Fruit fly (Drosophila melanogaster) whole organism, wandering third instar larva: Measurements from ENCODE around the gene CG11109.

ENCODE experiments used
- Abd-B ChIP-seq: fragments of >200 bp; optimal IDR thresholded peaks from 2 replicates; lab custom pipeline; 2017; ENCODE audit warnings: missing biosample characterization, missing genetic modification characterization
- CG32264 ChIP-seq: fragments of 200-800 bp; sonication (Bioruptor generic); optimal IDR thresholded peaks from 2 replicates; lab custom pipeline; 2016; ENCODE audit warnings: missing biosample characterization, missing genetic modification characterization
- CG9705 ChIP-seq: fragments of 200-800 bp; sonication (Bioruptor generic); optimal IDR thresholded peaks from 2 replicates; lab custom pipeline; 2018; ENCODE audit warnings: missing biosample characterization, mild to moderate bottlenecking, missing genetic modification characterization
- CrebA ChIP-seq: fragments of 200-800 bp; sonication (Bioruptor generic); optimal IDR thresholded peaks from 2 replicates; lab custom pipeline; 2016; ENCODE audit warnings: missing biosample characterization, mild to moderate bottlenecking, missing genetic modification characterization, borderline replicate concordance
- Dfd ChIP-seq: fragments of >200 bp; optimal IDR thresholded peaks from 2 replicates; lab custom pipeline; 2017; ENCODE audit warnings: missing biosample characterization, missing genetic modification characterization
- Dif ChIP-seq: fragments of 200-275, 200-300 bp; sonication (Bioruptor generic); optimal IDR thresholded peaks from 2 replicates; lab custom pipeline; 2018; ENCODE audit warnings: missing biosample characterization, missing genetic modification characterization; ENCODE audit not compliant: partially characterized antibody
- GATAd ChIP-seq: sonication (Bioruptor generic); optimal IDR thresholded peaks from 2 replicates; lab custom pipeline; 2016; ENCODE audit warnings: missing biosample characterization, missing genetic modification characterization
- HLH106 ChIP-seq: fragments of 200-800 bp; optimal IDR thresholded peaks from 3 replicates; lab custom pipeline; 2019; ENCODE audit warnings: missing biosample characterization, mild to moderate bottlenecking, missing genetic modification characterization, moderate library complexity
- Hnf4 ChIP-seq: fragments of 200-800 bp; sonication (Bioruptor generic); optimal IDR thresholded peaks from 2 replicates; lab custom pipeline; 2016; ENCODE audit warnings: missing biosample characterization, mild to moderate bottlenecking, missing genetic modification characterization
- Hr78 ChIP-seq: fragments of >200 bp; optimal IDR thresholded peaks from 2 replicates; lab custom pipeline; 2017; ENCODE audit warnings: missing biosample characterization, missing genetic modification characterization
- Hr83 ChIP-seq: fragments of 200-300 bp; sonication (Bioruptor generic); optimal IDR thresholded peaks from 2 replicates; lab custom pipeline; 2016; ENCODE audit warnings: missing biosample characterization, mild to moderate bottlenecking, missing genetic modification characterization, moderate library complexity; ENCODE audit not compliant: poor library complexity, severe bottlenecking
- Jra ChIP-seq: sonication (Bioruptor generic); optimal IDR thresholded peaks from 2 replicates; lab custom pipeline; 2016; ENCODE audit warnings: missing biosample characterization, missing genetic modification characterization
- Mio ChIP-seq: sonication (Bioruptor generic); optimal IDR thresholded peaks from 2 replicates; lab custom pipeline; 2016; ENCODE audit warnings: missing biosample characterization, missing genetic modification characterization
- Myc ChIP-seq: fragments of >200 bp; optimal IDR thresholded peaks from 2 replicates; lab custom pipeline; 2017
- N ChIP-seq: fragments of >200 bp; optimal IDR thresholded peaks from 2 replicates; lab custom pipeline; 2018; ENCODE audit warnings: missing biosample characterization, missing external identifiers, missing genetic modification characterization
- OdsH ChIP-seq: fragments of 200-800 bp; sonication (Bioruptor generic); optimal IDR thresholded peaks from 2 replicates; lab custom pipeline; 2016; ENCODE audit warnings: missing biosample characterization, mild to moderate bottlenecking, missing genetic modification characterization
- Rel ChIP-seq, 2 experiments: fragments of 200-800 bp; sonication (Bioruptor generic) in 1 of 2; optimal IDR thresholded peaks; 2 replicates in 1 of 2; 3 replicates in 1 of 2; lab custom pipeline; 2016 to 2019; ENCODE audit warnings: mild to moderate bottlenecking in 2 of 2, missing biosample characterization in 2 of 2, missing genetic modification characterization in 2 of 2, moderate library complexity in 1 of 2
- Sp1 ChIP-seq: fragments of 200-800 bp; sonication (Bioruptor generic); optimal IDR thresholded peaks from 3 replicates; lab custom pipeline; 2019; ENCODE audit warnings: missing biosample characterization, mild to moderate bottlenecking, missing genetic modification characterization, moderate library complexity
- Vsx2 ChIP-seq: fragments of 200-300, 225-300 bp; sonication (Bioruptor generic); optimal IDR thresholded peaks from 2 replicates; lab custom pipeline; 2018; ENCODE audit warnings: missing biosample characterization, missing genetic modification characterization; ENCODE audit not compliant: partially characterized antibody
- br ChIP-seq: fragments of 200-800 bp; sonication (Bioruptor generic); optimal IDR thresholded peaks from 2 replicates; lab custom pipeline; 2016; ENCODE audit warnings: missing biosample characterization, missing genetic modification characterization
- brk ChIP-seq: fragments of 200-800 bp; sonication (Bioruptor generic); optimal IDR thresholded peaks from 2 replicates; lab custom pipeline; 2016; ENCODE audit warnings: missing biosample characterization, mild to moderate bottlenecking, missing genetic modification characterization
- dl ChIP-seq, 2 experiments: fragments of 175-275, 200-275 bp in 1 of 2; fragments of 200-275 bp in 1 of 2; sonication (Bioruptor generic); optimal IDR thresholded peaks; lab custom pipeline; 2018; ENCODE audit warnings: mild to moderate bottlenecking in 2 of 2, missing biosample characterization in 2 of 2, missing genetic modification characterization in 2 of 2, moderate library complexity in 2 of 2; ENCODE audit not compliant: partially characterized antibody in 2 of 2, insufficient read depth in 1 of 2
- dmrt93B ChIP-seq: fragments of 200-800 bp; sonication (Bioruptor generic); optimal IDR thresholded peaks from 2 replicates; lab custom pipeline; 2018; ENCODE audit warnings: missing biosample characterization, mild to moderate bottlenecking, missing genetic modification characterization
- dsf ChIP-seq: sonication (Bioruptor generic); optimal IDR thresholded peaks from 2 replicates; lab custom pipeline; 2016; ENCODE audit warnings: missing biosample characterization, missing genetic modification characterization, borderline replicate concordance
- ey ChIP-seq: fragments of 200-800 bp; sonication (Bioruptor generic); optimal IDR thresholded peaks from 2 replicates; lab custom pipeline; 2016; ENCODE audit warnings: missing biosample characterization, missing genetic modification characterization
- foxo ChIP-seq, 2 experiments: fragments of 200-800 bp; sonication (Bioruptor generic); optimal IDR thresholded peaks; 2 replicates in 1 of 2; 3 replicates in 1 of 2; lab custom pipeline; 2016 to 2017; ENCODE audit warnings: missing biosample characterization in 2 of 2, missing genetic modification characterization in 2 of 2
- fru ChIP-seq: fragments of 200-800 bp; sonication (Bioruptor generic); optimal IDR thresholded peaks from 3 replicates; lab custom pipeline; 2016; ENCODE audit warnings: missing biosample characterization, mild to moderate bottlenecking, missing genetic modification characterization
- h ChIP-seq: fragments of 200-800 bp; sonication (Bioruptor generic); optimal IDR thresholded peaks from 3 replicates; lab custom pipeline; 2016; ENCODE audit warnings: missing biosample characterization, mild to moderate bottlenecking, missing genetic modification characterization
- jim ChIP-seq: fragments of 175-275, 200-325 bp; sonication (Bioruptor generic); optimal IDR thresholded peaks from 2 replicates; lab custom pipeline; 2016; ENCODE audit warnings: missing biosample characterization, mild to moderate bottlenecking, missing genetic modification characterization
- lola ChIP-seq: fragments of >200 bp; optimal IDR thresholded peaks from 2 replicates; lab custom pipeline; 2017; ENCODE audit warnings: missing biosample characterization, missing genetic modification characterization
- pan ChIP-seq: fragments of >200 bp; optimal IDR thresholded peaks from 2 replicates; lab custom pipeline; 2017
- psq ChIP-seq: fragments of 200-800 bp; sonication (Bioruptor generic); optimal IDR thresholded peaks from 3 replicates; lab custom pipeline; 2017; ENCODE audit warnings: missing biosample characterization, mild to moderate bottlenecking, missing genetic modification characterization, moderate library complexity
- rgr ChIP-seq: fragments of 200-800 bp; sonication (Bioruptor generic); optimal IDR thresholded peaks from 3 replicates; lab custom pipeline; 2016; ENCODE audit warnings: missing biosample characterization, mild to moderate bottlenecking, missing genetic modification characterization
- sage ChIP-seq: fragments of 200-800 bp; sonication (Bioruptor generic); optimal IDR thresholded peaks from 2 replicates; lab custom pipeline; 2016; ENCODE audit warnings: missing biosample characterization, mild to moderate bottlenecking, missing genetic modification characterization
- sv ChIP-seq: fragments of 200-800 bp; sonication (Bioruptor generic); optimal IDR thresholded peaks from 3 replicates; lab custom pipeline; 2016; ENCODE audit warnings: missing biosample characterization, missing genetic modification characterization
- tai ChIP-seq: sonication (Bioruptor generic); optimal IDR thresholded peaks from 2 replicates; lab custom pipeline; 2016; ENCODE audit warnings: missing biosample characterization, missing genetic modification characterization
- usp ChIP-seq: fragments of >200 bp; optimal IDR thresholded peaks from 2 replicates; lab custom pipeline; 2017; ENCODE audit warnings: missing biosample characterization, missing genetic modification characterization
- woc ChIP-seq: sonication (Bioruptor generic); optimal IDR thresholded peaks from 2 replicates; lab custom pipeline; 2016; ENCODE audit warnings: missing biosample characterization, mild to moderate bottlenecking, missing genetic modification characterization

CG11109 gene

dm6 chr3L:22823230-22823629 is 48.8 kb upstream of the CG11109 start:
- TF ChIP-seq jim (GFP tag; lab: Kevin White, UChicago), result peak; percentile 83
- TF ChIP-seq Dfd (GFP tag; lab: Kevin White, UChicago), result no peak
- TF ChIP-seq CG32264 (GFP tag; lab: Kevin White, UChicago), result no peak
- no peak for TF ChIP-seq Sp1 (GFP tag; lab: Kevin White, UChicago)
- peak; percentile 32 for TF ChIP-seq Rel (GFP tag; optimal IDR thresholded peaks at IDR 0.05; lab: Kevin White, UChicago)
- no peak for TF ChIP-seq Rel (tag; optimal IDR thresholded peaks at IDR 0.05; lab: Kevin White, UChicago)
- no peak for TF ChIP-seq sv
- peak in 1 of 2 experiments; percentile 48 for TF ChIP-seq foxo (GFP tag; optimal IDR thresholded peaks at IDR 0.05; lab: Kevin White, UChicago)
- no peak for TF ChIP-seq Jra (GFP tag; lab: Kevin White, UChicago)
- no peak for TF ChIP-seq Hnf4 (GFP tag; lab: Kevin White, UChicago)
- TF ChIP-seq psq (GFP tag; lab: Kevin White, UChicago), result peak; percentile 68
- TF ChIP-seq woc (GFP tag; lab: Kevin White, UChicago), result no peak
- TF ChIP-seq Vsx2, result peak; percentile 8
- no peak for TF ChIP-seq lola
- TF ChIP-seq Hr83 (GFP tag; lab: Kevin White, UChicago), result no peak
- TF ChIP-seq dmrt93B (GFP tag; lab: Kevin White, UChicago), result no peak
- TF ChIP-seq br (GFP tag; lab: Kevin White, UChicago), result no peak
- peak; percentile 28 for TF ChIP-seq Dif (GFP tag; lab: Kevin White, UChicago)
- no peak for TF ChIP-seq GATAd (GFP tag; lab: Kevin White, UChicago)
- TF ChIP-seq Mio (GFP tag; lab: Kevin White, UChicago), result no peak
- no peak for TF ChIP-seq pan
- no peak for TF ChIP-seq Myc
- no peak for TF ChIP-seq usp
- no peak for TF ChIP-seq tai
- TF ChIP-seq sage, result no peak
- peak; percentile 5 for TF ChIP-seq N (GFP tag; lab: Kevin White, UChicago)
- no peak for TF ChIP-seq Hr78 (GFP tag; lab: Kevin White, UChicago)
- peak in 1 of 2 experiments; percentile 33 for TF ChIP-seq dl (GFP tag; optimal IDR thresholded peaks at IDR 0.05; lab: Kevin White, UChicago; ENCODE audit: insufficient read depth in 1 of 2, partially characterized antibody in 2 of 2)

- TF ChIP-seq GATAd (GFP tag; lab: Kevin White, UChicago) (no peak), woc (GFP tag; lab: Kevin White, UChicago) (no peak), CG9705 (GFP tag; lab: Kevin White, UChicago) (no peak), usp (no peak), fru (GFP tag; lab: Kevin White, UChicago) (peak; percentile 58), Mio (GFP tag; lab: Kevin White, UChicago) (no peak), CrebA (peak; percentile 96), Hr78 (GFP tag; lab: Kevin White, UChicago) (no peak), dsf (no peak), foxo (GFP tag; optimal IDR thresholded peaks at IDR 0.05; lab: Kevin White, UChicago) (peak; percentile 37 to 52), dmrt93B (GFP tag; lab: Kevin White, UChicago) (no peak), Dfd (GFP tag; lab: Kevin White, UChicago) (no peak), Dif (GFP tag; lab: Kevin White, UChicago) (peak; percentile 99), Sp1 (GFP tag; lab: Kevin White, UChicago) (peak; percentile 69), dl (GFP tag; optimal IDR thresholded peaks at IDR 0.05; lab: Kevin White, UChicago; ENCODE audit: insufficient read depth in 1 of 2, partially characterized antibody in 2 of 2) (peak; percentile 88 to 98), N (GFP tag; lab: Kevin White, UChicago) (peak; percentile 67), Vsx2 (peak; percentile 95), brk (GFP tag; lab: Kevin White, UChicago) (peak; percentile 81), rgr (GFP tag; lab: Kevin White, UChicago) (peak; percentile 47), Hnf4 (GFP tag; lab: Kevin White, UChicago) (peak; percentile 72), Rel (GFP tag; optimal IDR thresholded peaks at IDR 0.05; lab: Kevin White, UChicago) (peak; percentile 96), Rel (tag; optimal IDR thresholded peaks at IDR 0.05; lab: Kevin White, UChicago) (peak; percentile 41), CG32264 (GFP tag; lab: Kevin White, UChicago) (no peak), HLH106 (tag; lab: Kevin White, UChicago) (peak; percentile 28), Hr83 (GFP tag; lab: Kevin White, UChicago) (peak; percentile 75), OdsH (peak; percentile 51), Jra (GFP tag; lab: Kevin White, UChicago) (peak; percentile 76), Myc (no peak), psq (GFP tag; lab: Kevin White, UChicago) (peak; percentile 80), pan (no peak), sage (peak; percentile 36), lola (no peak), br (GFP tag; lab: Kevin White, UChicago) (peak; percentile 43), jim (GFP tag; lab: Kevin White, UChicago) (peak; percentile 95), sv (no peak), h (peak; percentile 76), Abd-B (no peak), ey (no peak), tai (peak; percentile 50)
These were observed 47.3 kb upstream of the CG11109 start for dm6 chr3L:22824668-22825192.
